Fruit fly (Drosophila melanogaster): ENCODE data around the gene aos.

DNA sequence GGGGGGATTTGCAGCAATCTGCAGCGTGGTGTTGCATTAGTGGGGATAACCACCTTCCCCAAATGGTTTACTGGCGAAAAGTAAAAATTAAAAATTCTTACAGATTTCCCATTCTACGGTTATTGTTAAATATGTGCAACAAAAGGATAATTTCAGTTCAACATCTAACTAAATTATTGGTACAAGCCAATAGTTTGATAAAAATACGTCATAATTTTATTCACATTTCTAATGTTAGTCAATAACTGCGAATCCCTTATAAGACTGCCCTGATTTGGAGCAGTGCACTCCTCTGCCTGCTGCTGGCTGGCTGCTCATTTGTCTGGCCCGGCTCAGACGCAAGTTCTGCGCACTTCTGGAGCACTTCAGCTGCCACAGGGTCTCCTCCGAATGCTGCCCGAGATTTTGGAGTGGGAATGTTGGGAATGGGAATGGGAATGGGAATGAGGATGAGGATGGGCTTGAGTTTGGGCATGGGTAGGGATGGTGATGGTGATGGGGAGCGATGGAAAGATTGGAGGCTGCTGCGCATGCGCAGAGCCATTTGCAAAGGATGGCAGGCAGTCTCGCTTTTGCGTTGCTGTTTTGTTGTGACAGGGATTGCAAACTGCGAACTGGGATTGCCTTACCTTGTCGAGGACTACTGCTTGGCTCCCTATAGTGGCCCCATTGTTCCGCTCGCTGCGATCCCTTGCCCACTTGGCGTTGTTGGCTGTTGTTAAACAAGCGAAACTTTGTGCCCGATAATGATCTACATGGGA is 6.6 kb upstream of the aos start:
- no peak for TF ChIP-seq Sin3A (optimal IDR thresholded peaks at IDR 0.05)
- no peak for TF ChIP-seq Myc (optimal IDR thresholded peaks at IDR 0.05)
- TF ChIP-seq ttk (optimal IDR thresholded peaks at IDR 0.05), result no peak
- TF ChIP-seq insv (optimal IDR thresholded peaks at IDR 0.05), result no peak
- no peak for TF ChIP-seq psq (optimal IDR thresholded peaks at IDR 0.05)
- no peak for TF ChIP-seq h (optimal IDR thresholded peaks at IDR 0.05)

Data from Kc167 (cell line).